Worm (Caenorhabditis elegans): ENCODE measurements around the gene abhd-5.1.

Gene abhd-5.1

ce11 chrV:4891305-4891704 is 43.9 kb downstream of the abhd-5.1 start:
- no peak for TF ChIP-seq elt-3 (tag; optimal IDR thresholded peaks at IDR 0.05)
- no peak for TF ChIP-seq sptf-1 (tag; optimal IDR thresholded peaks at IDR 0.05)
- no peak for TF ChIP-seq nhr-76 (tag; optimal IDR thresholded peaks at IDR 0.05)
- TF ChIP-seq ham-2 (GFP tag; optimal IDR thresholded peaks at IDR 0.05) = no peak
- no peak for TF ChIP-seq nhr-28 (tag; optimal IDR thresholded peaks at IDR 0.05)
- TF ChIP-seq drap-1 (GFP tag; optimal IDR thresholded peaks at IDR 0.05) = no peak
- no peak for TF ChIP-seq mls-2 (tag; optimal IDR thresholded peaks at IDR 0.05)
- TF ChIP-seq lin-13 (tag; optimal IDR thresholded peaks at IDR 0.05) = no peak
- no peak for TF ChIP-seq tbx-8 (GFP tag; optimal IDR thresholded peaks at IDR 0.05)
- TF ChIP-seq ces-1 (GFP tag; optimal IDR thresholded peaks at IDR 0.05) = no peak
- no peak for TF ChIP-seq snpc-4 (tag; optimal IDR thresholded peaks at IDR 0.05)
- no peak for TF ChIP-seq unc-62 (GFP tag; optimal IDR thresholded peaks at IDR 0.05)
- no peak for TF ChIP-seq ztf-11 (tag; optimal IDR thresholded peaks at IDR 0.05)
- no peak for TF ChIP-seq mep-1 (tag; optimal IDR thresholded peaks at IDR 0.05)
- TF ChIP-seq pha-4 (tag; optimal IDR thresholded peaks at IDR 0.05) = no peak

ce11 chrV:4894971-4895370 is 47.5 kb downstream of the abhd-5.1 start, which contains the start of gene ugt-11:
Gene ugt-11 (minus strand): TSS chrV:4895071.
- no peak for TF ChIP-seq hlh-1 (tag; optimal IDR thresholded peaks at IDR 0.05)
- TF ChIP-seq flh-1 (GFP tag; optimal IDR thresholded peaks at IDR 0.05) = no peak

DNA sequence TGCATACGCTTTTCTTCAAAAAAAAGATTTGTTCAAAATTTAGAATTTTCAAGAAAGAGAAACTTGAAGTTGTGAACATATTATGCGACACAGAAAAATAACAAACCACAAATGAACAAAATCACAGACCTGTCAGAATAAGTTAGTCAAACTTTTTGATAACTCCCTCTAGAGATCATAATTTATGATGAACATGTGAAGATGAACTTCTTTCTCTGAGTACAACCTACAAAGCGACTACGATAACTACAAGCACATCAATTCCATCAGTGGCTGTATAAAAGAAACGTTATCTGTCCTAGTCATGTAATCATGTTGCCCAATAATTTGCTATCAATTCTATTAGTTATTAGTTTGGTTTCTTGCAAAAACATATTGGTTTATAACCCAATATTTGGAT is 48.3 kb downstream of the abhd-5.1 start, which contains the start of gene ugt-9:
Gene ugt-9, plus strand, starts transcription at position 305 of the 400 bp plus-strand sequence.
- no peak for TF ChIP-seq lsy-2 (tag; optimal IDR thresholded peaks at IDR 0.05)
- TF ChIP-seq blmp-1 (tag; optimal IDR thresholded peaks at IDR 0.05) = no peak
- no peak for TF ChIP-seq ham-2 (GFP tag; optimal IDR thresholded peaks at IDR 0.05)
- TF ChIP-seq unc-62 (GFP tag; optimal IDR thresholded peaks at IDR 0.05) = no peak
- no peak for TF ChIP-seq tbx-8 (GFP tag; optimal IDR thresholded peaks at IDR 0.05)
- TF ChIP-seq zip-8 (tag; optimal IDR thresholded peaks at IDR 0.05) = no peak
- no peak for TF ChIP-seq unc-39 (tag; optimal IDR thresholded peaks at IDR 0.05)
- no peak for TF ChIP-seq ces-1 (GFP tag; optimal IDR thresholded peaks at IDR 0.05)
- TF ChIP-seq ceh-83 (GFP tag; optimal IDR thresholded peaks at IDR 0.05) = no peak
- TF ChIP-seq ztf-11 (tag; optimal IDR thresholded peaks at IDR 0.05) = no peak
- no peak for TF ChIP-seq sem-2 (GFP tag; optimal IDR thresholded peaks at IDR 0.05)
- no peak for TF ChIP-seq cnd-1 (tag; optimal IDR thresholded peaks at IDR 0.05)
- no peak for TF ChIP-seq bed-3 (GFP tag; optimal IDR thresholded peaks at IDR 0.05)
- TF ChIP-seq M03D4.4 (tag; optimal IDR thresholded peaks at IDR 0.05) = no peak
- no peak for TF ChIP-seq nhr-2 (tag; optimal IDR thresholded peaks at IDR 0.05)
- no peak for TF ChIP-seq lin-32 (GFP tag; optimal IDR thresholded peaks at IDR 0.05)
